Fruit fly (Drosophila melanogaster) Kc167 (cell line): ENCODE results near the gene CG17207.

Source experiments
- Myc ChIP-seq: fragments of >200 bp; optimal IDR thresholded peaks from 2 replicates; lab custom pipeline; 2017; ENCODE audit warnings: missing external identifiers
- Sin3A ChIP-seq: fragments of >200 bp; optimal IDR thresholded peaks from 2 replicates; lab custom pipeline; 2018; ENCODE audit warnings: missing external identifiers
- h ChIP-seq: fragments of >200 bp; optimal IDR thresholded peaks from 3 replicates; lab custom pipeline; 2018; ENCODE audit warnings: missing external identifiers
- insv ChIP-seq: fragments of >200 bp; optimal IDR thresholded peaks from 3 replicates; lab custom pipeline; 2018; ENCODE audit warnings: missing external identifiers
- psq ChIP-seq: fragments of >200 bp; optimal IDR thresholded peaks from 2 replicates; lab custom pipeline; 2017; ENCODE audit warnings: missing external identifiers
- ttk ChIP-seq: sonication (Bioruptor generic); optimal IDR thresholded peaks from 2 replicates; lab custom pipeline; 2017; ENCODE audit warnings: missing external identifiers

The CG17207 gene

DNA sequence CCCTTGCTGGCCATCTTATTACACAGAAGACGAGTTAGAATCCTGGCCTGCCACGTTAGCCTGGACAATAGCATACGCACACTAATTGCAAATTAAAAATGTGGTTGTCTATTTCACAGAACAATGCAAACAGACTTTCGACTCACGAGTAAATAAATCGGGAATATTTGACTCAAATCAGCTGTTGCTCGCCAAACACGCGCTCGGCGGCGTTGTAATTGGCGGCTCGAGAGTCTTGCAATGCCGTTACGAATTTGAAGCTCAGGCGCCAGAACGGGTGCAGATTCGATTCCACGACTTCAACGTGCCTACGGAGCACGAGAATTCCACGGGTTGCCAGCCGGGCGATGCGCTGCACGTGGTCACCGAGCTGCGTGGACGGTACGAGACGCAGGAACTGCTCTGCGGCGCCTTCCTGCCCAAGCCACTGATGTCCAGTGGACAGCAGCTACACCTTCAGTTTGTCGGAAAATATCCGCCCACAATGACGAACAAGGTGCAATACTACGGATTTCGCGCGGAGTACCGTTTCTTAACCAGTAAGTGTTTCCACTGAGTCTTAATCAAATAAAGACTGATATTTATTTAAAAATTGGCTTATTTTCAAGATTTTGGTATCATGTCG lies 37.2 kb downstream of the CG17207 start, which contains the start of gene DNAlig3:
Gene DNAlig3 (minus strand): TSS at position 168 of the 625 bp plus-strand sequence.
- TF ChIP-seq psq (lab: Kevin White, UChicago) = no peak
- TF ChIP-seq Myc (lab: Kevin White, UChicago) = no peak
- no peak for TF ChIP-seq h
- no peak for TF ChIP-seq ttk (lab: Kevin White, UChicago)
- no peak for TF ChIP-seq Sin3A (lab: Kevin White, UChicago)
- TF ChIP-seq insv = peak; percentile 84

- TF ChIP-seq h (no peak), psq (lab: Kevin White, UChicago) (no peak), ttk (lab: Kevin White, UChicago) (no peak), Myc (lab: Kevin White, UChicago) (no peak), Sin3A (lab: Kevin White, UChicago) (no peak), insv (no peak)
These were observed 40.2 kb downstream of the CG17207 start, which contains the start of gene Cyp9f3 for dm6 chr3R:12398620-12399247. Gene Cyp9f3 (minus strand): TSS chr3R:12398929.

DNA sequence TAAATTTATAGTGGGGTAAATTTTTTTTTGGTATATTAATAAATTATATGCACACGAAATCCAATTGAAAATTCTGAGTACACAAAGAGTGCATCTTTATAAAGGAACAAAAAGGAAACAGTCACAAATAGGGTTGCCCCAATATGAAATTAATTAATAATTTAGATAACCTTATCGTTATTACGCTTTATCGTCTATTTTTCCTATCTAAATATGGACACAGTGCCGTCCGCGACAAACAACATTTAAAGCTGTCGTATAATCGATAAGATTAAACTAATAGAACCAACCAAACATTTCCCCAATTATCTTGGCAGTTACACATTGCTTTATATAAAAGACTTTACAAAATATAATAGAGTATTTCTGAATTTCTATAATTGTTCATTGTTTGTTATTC lies 40.9 kb downstream of the CG17207 start:
- TF ChIP-seq h (no peak), Myc (lab: Kevin White, UChicago) (no peak), ttk (lab: Kevin White, UChicago) (no peak), insv (no peak), psq (lab: Kevin White, UChicago) (no peak), Sin3A (lab: Kevin White, UChicago) (no peak)

DNA sequence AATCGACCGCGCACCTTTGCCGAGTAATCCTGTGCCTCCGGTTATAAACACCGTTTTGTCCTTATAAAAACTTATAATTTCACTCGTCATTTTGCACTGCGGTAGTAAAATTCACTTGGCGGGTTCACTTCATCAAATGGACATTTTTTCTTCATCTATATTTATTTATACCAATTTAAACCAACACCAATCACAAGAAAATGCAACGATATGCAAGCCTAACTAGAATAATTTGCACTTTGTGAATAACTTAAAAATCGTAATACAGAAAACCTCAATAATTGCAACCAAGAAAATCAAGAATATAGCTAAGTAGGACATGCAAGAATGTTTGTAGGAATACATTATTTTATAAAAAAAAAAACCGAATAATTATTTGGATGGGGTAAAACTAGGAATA lies 43.1 kb downstream of the CG17207 start, which contains the start of the genes CG10096 and CG10097:
Gene CG10096 (minus strand): TSS at position 101 of the 400 bp plus-strand sequence.
Gene CG10097 (minus strand): TSS at position 101 of the 400 bp plus-strand sequence.
- TF ChIP-seq Sin3A (lab: Kevin White, UChicago) (no peak), h (no peak), Myc (lab: Kevin White, UChicago) (no peak), insv (no peak), ttk (lab: Kevin White, UChicago) (no peak), psq (lab: Kevin White, UChicago) (no peak)
